Fruit fly (Drosophila melanogaster): ENCODE results near the gene CG43354.

Gene CG43354

DNA sequence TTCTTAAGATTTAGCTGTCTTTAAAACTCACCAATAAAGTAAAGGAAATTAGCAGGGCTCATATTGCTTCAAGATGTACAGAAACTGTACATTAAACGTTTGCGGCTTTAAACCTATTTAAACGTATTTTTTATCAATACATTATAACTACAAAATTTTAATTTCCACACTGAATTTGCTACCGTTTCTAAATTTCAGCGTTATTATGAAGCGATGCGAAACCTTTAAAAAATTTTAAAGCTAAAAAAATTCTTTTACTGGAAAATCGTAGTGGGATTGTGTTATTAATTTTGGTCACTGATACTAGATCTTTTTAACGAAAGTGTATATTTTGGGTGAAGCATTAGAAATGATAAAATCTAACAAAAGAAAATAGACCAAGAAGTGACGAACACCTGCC is at the start of gene CG43354:
Gene CG43354 (minus strand): TSS at position 101 of the 400 bp plus-strand sequence.
- TF ChIP-seq gl (tag; optimal IDR thresholded peaks at IDR 0.05) (no peak), rn (GFP tag; IDR thresholded peaks at IDR 0.05) (no peak), CG4496 (GFP tag; IDR thresholded peaks at IDR 0.05) (no peak), EcR (GFP tag; optimal IDR thresholded peaks at IDR 0.05) (no peak), CG14655 (GFP tag; optimal IDR thresholded peaks at IDR 0.05) (no peak), D1 (tag; optimal IDR thresholded peaks at IDR 0.05) (no peak), Pif1B (GFP tag; optimal IDR thresholded peaks at IDR 0.05) (no peak), Pif1A (GFP tag; optimal IDR thresholded peaks at IDR 0.05) (no peak), CG32121 (GFP tag; IDR thresholded peaks at IDR 0.05) (no peak), CG10348 (GFP tag; IDR thresholded peaks at IDR 0.05) (no peak), CG8301 (tag; optimal IDR thresholded peaks at IDR 0.05) (no peak), CG15710 (tag; optimal IDR thresholded peaks at IDR 0.05) (no peak), CG13204 (GFP tag; optimal IDR thresholded peaks at IDR 0.05) (no peak), CG17806 (tag; optimal IDR thresholded peaks at IDR 0.05) (no peak), Ets98B (GFP tag; IDR thresholded peaks at IDR 0.05) (no peak), CG34367 (tag; optimal IDR thresholded peaks at IDR 0.05) (no peak), fd96Ca (GFP tag; IDR thresholded peaks at IDR 0.05) (no peak), Snoo (tag; optimal IDR thresholded peaks at IDR 0.05) (no peak), CG8159 (tag; optimal IDR thresholded peaks at IDR 0.05) (no peak)

- TF ChIP-seq CG12605 (GFP tag; IDR thresholded peaks at IDR 0.05), result no peak
- TF ChIP-seq Snoo (tag; optimal IDR thresholded peaks at IDR 0.05), result no peak
- TF ChIP-seq CG14655 (GFP tag; optimal IDR thresholded peaks at IDR 0.05), result no peak
- no peak for TF ChIP-seq Pif1B (GFP tag; optimal IDR thresholded peaks at IDR 0.05)
- no peak for TF ChIP-seq D1 (tag; optimal IDR thresholded peaks at IDR 0.05)
- TF ChIP-seq fd96Ca (GFP tag; IDR thresholded peaks at IDR 0.05), result no peak
- no peak for TF ChIP-seq gl (tag; optimal IDR thresholded peaks at IDR 0.05)
- no peak for TF ChIP-seq EcR (GFP tag; optimal IDR thresholded peaks at IDR 0.05)
- TF ChIP-seq CG9948 (tag; optimal IDR thresholded peaks at IDR 0.05), result no peak
These were observed 49.7 kb upstream of the CG43354 start, which contains the start of gene Acp36DE for dm6 chr2L:18358928-18359327. Acp36DE (minus strand) TSS chr2L:18359028.

- TF ChIP-seq EcR (GFP tag; optimal IDR thresholded peaks at IDR 0.05) (no peak), Ets98B (GFP tag; IDR thresholded peaks at IDR 0.05) (no peak), fd96Ca (GFP tag; IDR thresholded peaks at IDR 0.05) (no peak), CG14655 (GFP tag; optimal IDR thresholded peaks at IDR 0.05) (no peak), Snoo (tag; optimal IDR thresholded peaks at IDR 0.05) (no peak), Pif1A (GFP tag; optimal IDR thresholded peaks at IDR 0.05) (no peak), Pif1B (GFP tag; optimal IDR thresholded peaks at IDR 0.05) (no peak), CG17806 (tag; optimal IDR thresholded peaks at IDR 0.05) (no peak), gl (tag; optimal IDR thresholded peaks at IDR 0.05) (no peak), CG10348 (GFP tag; IDR thresholded peaks at IDR 0.05) (no peak), rn (GFP tag; IDR thresholded peaks at IDR 0.05) (no peak), CG13204 (GFP tag; optimal IDR thresholded peaks at IDR 0.05) (no peak)
These were observed 48.8 kb upstream of the CG43354 start for dm6 chr2L:18358032-18358431.

DNA sequence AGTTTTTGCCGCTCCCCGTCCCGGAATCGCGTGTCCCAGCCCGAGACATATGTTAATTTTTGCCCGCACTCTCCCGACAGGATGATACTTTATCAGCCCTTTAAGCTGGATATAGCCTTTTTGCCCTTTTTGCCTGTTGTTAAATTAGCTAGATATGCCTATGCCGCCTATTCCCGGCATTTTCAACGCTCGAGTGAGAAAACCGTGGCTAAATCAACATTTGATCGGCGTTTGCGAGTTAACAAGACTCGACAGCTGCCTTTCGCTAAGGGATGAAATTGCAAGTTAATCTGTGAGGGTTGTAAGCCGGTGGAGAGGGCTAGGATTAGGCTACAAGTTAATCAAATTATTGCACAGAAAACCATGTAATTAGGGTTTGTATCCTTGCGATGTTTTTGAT is 46.3 kb upstream of the CG43354 start:
- TF ChIP-seq CG9948 (tag; optimal IDR thresholded peaks at IDR 0.05), result no peak
- no peak for TF ChIP-seq EcR (GFP tag; optimal IDR thresholded peaks at IDR 0.05)
- TF ChIP-seq CG4496 (GFP tag; IDR thresholded peaks at IDR 0.05), result no peak
- TF ChIP-seq fd96Ca (GFP tag; IDR thresholded peaks at IDR 0.05), result no peak
- TF ChIP-seq CG14655 (GFP tag; optimal IDR thresholded peaks at IDR 0.05), result no peak
- TF ChIP-seq CG8159 (tag; optimal IDR thresholded peaks at IDR 0.05), result no peak
- no peak for TF ChIP-seq CG10348 (GFP tag; IDR thresholded peaks at IDR 0.05)
- no peak for TF ChIP-seq CG15710 (tag; optimal IDR thresholded peaks at IDR 0.05)
- TF ChIP-seq CG32121 (GFP tag; IDR thresholded peaks at IDR 0.05), result no peak
- TF ChIP-seq Pif1B (GFP tag; optimal IDR thresholded peaks at IDR 0.05), result no peak
- TF ChIP-seq Snoo (tag; optimal IDR thresholded peaks at IDR 0.05), result no peak
- no peak for TF ChIP-seq Pif1A (GFP tag; optimal IDR thresholded peaks at IDR 0.05)
- TF ChIP-seq gl (tag; optimal IDR thresholded peaks at IDR 0.05), result no peak
- no peak for TF ChIP-seq CG17806 (tag; optimal IDR thresholded peaks at IDR 0.05)
- no peak for TF ChIP-seq CG34367 (tag; optimal IDR thresholded peaks at IDR 0.05)

DNA sequence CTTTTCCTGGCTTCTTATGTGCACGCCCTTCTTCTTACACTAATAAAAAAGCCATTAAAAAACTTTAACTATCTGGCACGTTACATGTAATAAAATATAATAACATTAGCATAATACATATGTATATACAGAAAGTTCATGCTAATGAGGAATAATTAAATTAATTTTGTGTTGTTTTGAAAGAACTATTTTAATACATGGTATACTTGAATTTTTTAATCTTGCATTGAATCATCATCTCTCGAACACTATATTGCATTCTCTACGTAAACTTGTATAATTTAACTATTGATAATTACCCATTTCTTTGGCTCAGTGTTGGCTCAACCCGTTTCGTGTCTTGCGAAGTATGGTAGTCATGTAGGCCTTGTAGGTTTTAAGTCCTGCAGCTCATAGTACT is 43.6 kb upstream of the CG43354 start:
- TF ChIP-seq Snoo (tag; optimal IDR thresholded peaks at IDR 0.05), result peak; percentile 52
- no peak for TF ChIP-seq CG10348 (GFP tag; IDR thresholded peaks at IDR 0.05)
- TF ChIP-seq Ets98B (GFP tag; IDR thresholded peaks at IDR 0.05), result no peak
- no peak for TF ChIP-seq EcR (GFP tag; optimal IDR thresholded peaks at IDR 0.05)
- TF ChIP-seq CG8301 (tag; optimal IDR thresholded peaks at IDR 0.05), result peak; percentile 67
- peak; percentile 79 for TF ChIP-seq CG14655 (GFP tag; optimal IDR thresholded peaks at IDR 0.05)
- peak; percentile 79 for TF ChIP-seq CG15710 (tag; optimal IDR thresholded peaks at IDR 0.05)
- TF ChIP-seq CG13204 (GFP tag; optimal IDR thresholded peaks at IDR 0.05), result no peak
- TF ChIP-seq Pif1A (GFP tag; optimal IDR thresholded peaks at IDR 0.05), result peak; percentile 59
- no peak for TF ChIP-seq CG4496 (GFP tag; IDR thresholded peaks at IDR 0.05)
- peak; percentile 71 for TF ChIP-seq CG34367 (tag; optimal IDR thresholded peaks at IDR 0.05)
- no peak for TF ChIP-seq fd96Ca (GFP tag; IDR thresholded peaks at IDR 0.05)
- TF ChIP-seq CG9948 (tag; optimal IDR thresholded peaks at IDR 0.05), result peak; percentile 83
- peak; percentile 40 for TF ChIP-seq D1 (tag; optimal IDR thresholded peaks at IDR 0.05)
- peak; percentile 80 for TF ChIP-seq CG17806 (tag; optimal IDR thresholded peaks at IDR 0.05)
- TF ChIP-seq Pif1B (GFP tag; optimal IDR thresholded peaks at IDR 0.05), result peak; percentile 67
- no peak for TF ChIP-seq CG12605 (GFP tag; IDR thresholded peaks at IDR 0.05)
- peak; percentile 88 for TF ChIP-seq CG8159 (tag; optimal IDR thresholded peaks at IDR 0.05)
- no peak for TF ChIP-seq CG32121 (GFP tag; IDR thresholded peaks at IDR 0.05)
- no peak for TF ChIP-seq rn (GFP tag; IDR thresholded peaks at IDR 0.05)
- peak; percentile 37 for TF ChIP-seq gl (tag; optimal IDR thresholded peaks at IDR 0.05)

- peak; percentile 37 for TF ChIP-seq CG15710 (tag; optimal IDR thresholded peaks at IDR 0.05)
- TF ChIP-seq Pif1B (GFP tag; optimal IDR thresholded peaks at IDR 0.05), result peak; percentile 49
- peak; percentile 78; the same call in 2 of the 3 replicates for TF ChIP-seq CG4496 (GFP tag; IDR thresholded peaks at IDR 0.05)
- TF ChIP-seq CG17806 (tag; optimal IDR thresholded peaks at IDR 0.05), result peak; percentile 58
- peak; percentile 58 for TF ChIP-seq CG9948 (tag; optimal IDR thresholded peaks at IDR 0.05)
- TF ChIP-seq rn (GFP tag; IDR thresholded peaks at IDR 0.05), result no peak
- peak; percentile 90 for TF ChIP-seq CG14655 (GFP tag; optimal IDR thresholded peaks at IDR 0.05)
- TF ChIP-seq CG8301 (tag; optimal IDR thresholded peaks at IDR 0.05), result peak; percentile 91
- TF ChIP-seq fd96Ca (GFP tag; IDR thresholded peaks at IDR 0.05), result no peak
- TF ChIP-seq CG34367 (tag; optimal IDR thresholded peaks at IDR 0.05), result peak; percentile 25
- TF ChIP-seq Snoo (tag; optimal IDR thresholded peaks at IDR 0.05), result no peak
- TF ChIP-seq gl (tag; optimal IDR thresholded peaks at IDR 0.05), result no peak
- 0 out of 2 replicates have a peak, but pooled peaks have one; percentile 27 for TF ChIP-seq CG32121 (GFP tag; IDR thresholded peaks at IDR 0.05)
- peak; percentile 58; the same call in 1 of the 2 replicates for TF ChIP-seq Ets98B (GFP tag; IDR thresholded peaks at IDR 0.05)
- TF ChIP-seq EcR (GFP tag; optimal IDR thresholded peaks at IDR 0.05), result no peak
- TF ChIP-seq CG8159 (tag; optimal IDR thresholded peaks at IDR 0.05), result peak; percentile 40
- TF ChIP-seq Pif1A (GFP tag; optimal IDR thresholded peaks at IDR 0.05), result peak; percentile 52
- 0 out of 2 replicates have a peak, but pooled peaks have one; percentile 11 for TF ChIP-seq CG10348 (GFP tag; IDR thresholded peaks at IDR 0.05)
- no peak for TF ChIP-seq D1 (tag; optimal IDR thresholded peaks at IDR 0.05)
- no peak for TF ChIP-seq CG13204 (GFP tag; optimal IDR thresholded peaks at IDR 0.05)
- 0 out of 2 replicates have a peak, but pooled peaks have one; percentile 42 for TF ChIP-seq CG12605 (GFP tag; IDR thresholded peaks at IDR 0.05)
These were observed 39.4 kb upstream of the CG43354 start for dm6 chr2L:18348626-18349025.

Measured in whole organism, pupa.